Worm (Caenorhabditis elegans): ENCODE data around the gene F56D2.2.

ce11 chrIII:5635179-5635578, 48.1 kb downstream of the F56D2.2 start, which contains the start of gene ckk-1:
- TF ChIP-seq nhr-90 (tag; optimal IDR thresholded peaks at IDR 0.05), result no peak
- TF ChIP-seq nhr-179 (tag; optimal IDR thresholded peaks at IDR 0.05), result no peak
- TF ChIP-seq nfya-2 (GFP tag; IDR thresholded peaks at IDR 0.05), result no peak
- TF ChIP-seq zfh-2 (GFP tag; conservative IDR thresholded peaks at IDR 0.05), result no peak
- no peak for TF ChIP-seq Y53G8AR.9 (GFP tag; conservative IDR thresholded peaks at IDR 0.05)
- no peak for TF ChIP-seq dox-1 (GFP tag; IDR thresholded peaks at IDR 0.05)
- TF ChIP-seq C06A6.2 (GFP tag; conservative IDR thresholded peaks at IDR 0.05), result no peak
- no peak for TF ChIP-seq cebp-1 (GFP tag; IDR thresholded peaks at IDR 0.05)
- TF ChIP-seq cebp-1 (tag; optimal IDR thresholded peaks at IDR 0.05), result no peak
- TF ChIP-seq fkh-3 (tag; optimal IDR thresholded peaks at IDR 0.05), result no peak

Measured in whole organism, young adult.